Worm (Caenorhabditis elegans): ENCODE data around the gene him-18.
A peak's percentile ranks its signal among the peaks of the same experiment; 100 is the strongest.

The him-18 gene

DNA sequence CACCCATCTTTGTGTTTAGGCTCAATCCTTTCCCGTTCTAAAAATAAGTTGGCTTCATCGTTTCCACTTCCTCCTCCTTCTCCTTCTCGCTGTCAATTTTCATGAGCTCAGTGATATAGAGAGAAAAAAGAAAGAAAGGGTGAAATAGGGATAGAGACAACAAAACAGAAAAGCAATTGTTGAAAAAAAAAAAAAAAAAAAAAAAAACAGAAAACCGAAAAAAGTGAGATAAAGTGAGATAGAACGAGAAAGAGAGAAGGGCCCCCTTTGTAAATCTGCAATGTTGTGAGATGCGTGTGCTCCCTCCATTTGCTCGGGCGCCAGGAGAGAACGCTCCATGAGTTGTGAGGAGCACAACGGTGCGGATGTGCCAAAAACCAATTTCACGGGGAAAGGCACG, 8.9 kb upstream of the him-18 start:
- TF ChIP-seq C34F6.9 (tag; optimal IDR thresholded peaks at IDR 0.05) (peak; percentile 77), lsy-2 (tag; optimal IDR thresholded peaks at IDR 0.05) (peak in 1 of 2 experiments; percentile 35), nhr-77 (tag; optimal IDR thresholded peaks at IDR 0.05) (no peak), F13H6.1 (tag; optimal IDR thresholded peaks at IDR 0.05) (peak; percentile 29), sma-9 (GFP tag; optimal IDR thresholded peaks at IDR 0.05) (peak; percentile 26), sma-9 (tag; optimal IDR thresholded peaks at IDR 0.05) (no peak), nhr-11 (tag; optimal IDR thresholded peaks at IDR 0.05) (no peak), unc-55 (GFP tag; optimal IDR thresholded peaks at IDR 0.05) (peak; percentile 54)

DNA sequence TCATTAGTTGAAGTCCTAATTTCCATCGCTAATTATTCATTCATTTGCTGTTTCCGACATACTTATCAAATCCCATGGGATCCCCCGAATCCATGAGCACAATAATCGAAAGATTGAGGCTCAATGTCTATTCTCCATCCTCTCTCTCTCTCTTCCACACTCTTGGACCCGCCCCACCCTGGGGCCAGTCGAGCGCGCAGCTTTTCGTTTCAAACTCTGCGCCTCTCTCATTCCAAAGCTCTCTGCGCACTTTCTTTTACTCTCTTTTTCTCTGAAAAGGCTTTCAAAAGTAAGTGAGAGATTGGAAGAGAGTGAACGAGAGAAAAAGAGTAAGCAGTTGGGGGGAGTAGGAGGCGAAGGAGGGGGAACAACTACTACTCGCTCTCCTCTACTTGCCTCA, 6.8 kb upstream of the him-18 start, which contains the start of gene acy-1:
acy-1 (plus strand) TSS at position 346 of the 400 bp plus-strand sequence.
- TF ChIP-seq elt-3 (tag; optimal IDR thresholded peaks at IDR 0.05) (no peak), elt-1 (tag; optimal IDR thresholded peaks at IDR 0.05) (no peak), R02D3.7 (tag; optimal IDR thresholded peaks at IDR 0.05) (no peak), nhr-77 (tag; optimal IDR thresholded peaks at IDR 0.05) (no peak), nhr-129 (tag; optimal IDR thresholded peaks at IDR 0.05) (peak; percentile 84), C34F6.9 (tag; optimal IDR thresholded peaks at IDR 0.05) (peak; percentile 95), snpc-4 (tag; optimal IDR thresholded peaks at IDR 0.05) (no peak), peb-1 (tag; optimal IDR thresholded peaks at IDR 0.05) (no peak), unc-62 (GFP tag; optimal IDR thresholded peaks at IDR 0.05) (no peak), ztf-4 (tag; optimal IDR thresholded peaks at IDR 0.05) (peak; percentile 56), lin-39 (tag; optimal IDR thresholded peaks at IDR 0.05) (no peak), gmeb-1 (tag; optimal IDR thresholded peaks at IDR 0.05) (peak; percentile 17), mbf-1 (tag; optimal IDR thresholded peaks at IDR 0.05) (no peak), ztf-11 (tag; optimal IDR thresholded peaks at IDR 0.05) (no peak), ama-1 (optimal IDR thresholded peaks at IDR 0.05) (no peak), skn-1 (tag; optimal IDR thresholded peaks at IDR 0.05) (no peak), nhr-25 (tag; optimal IDR thresholded peaks at IDR 0.05) (no peak), nhr-11 (tag; optimal IDR thresholded peaks at IDR 0.05) (no peak), nhr-23 (tag; optimal IDR thresholded peaks at IDR 0.05) (no peak), unc-55 (GFP tag; optimal IDR thresholded peaks at IDR 0.05) (peak; percentile 95), ceh-16 (tag; optimal IDR thresholded peaks at IDR 0.05) (no peak), mdl-1 (tag; optimal IDR thresholded peaks at IDR 0.05) (peak in 1 of 2 experiments; percentile 34), ZK546.5 (tag; optimal IDR thresholded peaks at IDR 0.05) (no peak), unc-39 (tag; optimal IDR thresholded peaks at IDR 0.05) (no peak), sma-3 (GFP tag; optimal IDR thresholded peaks at IDR 0.05) (no peak), zag-1 (tag; optimal IDR thresholded peaks at IDR 0.05) (peak; percentile 77), dmd-4 (tag; optimal IDR thresholded peaks at IDR 0.05) (no peak), Y55F3AM.14 (GFP tag; optimal IDR thresholded peaks at IDR 0.05) (peak; percentile 27), lin-11 (tag; optimal IDR thresholded peaks at IDR 0.05) (peak; percentile 67), nhr-12 (tag; optimal IDR thresholded peaks at IDR 0.05) (no peak), sma-9 (GFP tag; optimal IDR thresholded peaks at IDR 0.05) (peak; percentile 67), sma-9 (tag; optimal IDR thresholded peaks at IDR 0.05) (no peak), crh-2 (tag; optimal IDR thresholded peaks at IDR 0.05) (peak; percentile 79), alr-1 (tag; optimal IDR thresholded peaks at IDR 0.05) (no peak), blmp-1 (tag; optimal IDR thresholded peaks at IDR 0.05; ENCODE audit: insufficient read depth) (no peak), nhr-237 (tag; optimal IDR thresholded peaks at IDR 0.05) (no peak), nhr-10 (tag; optimal IDR thresholded peaks at IDR 0.05) (no peak), lin-13 (GFP tag; optimal IDR thresholded peaks at IDR 0.05) (peak; percentile 81), egl-27 (tag; optimal IDR thresholded peaks at IDR 0.05) (peak; percentile 47), aly-2 (tag; optimal IDR thresholded peaks at IDR 0.05) (no peak), F13H6.1 (tag; optimal IDR thresholded peaks at IDR 0.05) (peak; percentile 89), ztf-1 (GFP tag; conservative IDR thresholded peaks at IDR 0.05) (no peak), lsy-2 (tag; optimal IDR thresholded peaks at IDR 0.05) (peak; percentile 64 to 87), nhr-6 (tag; optimal IDR thresholded peaks at IDR 0.05) (peak; percentile 45), fos-1 (tag; optimal IDR thresholded peaks at IDR 0.05) (peak; percentile 57), nhr-21 (tag; optimal IDR thresholded peaks at IDR 0.05) (no peak), ceh-82 (tag; optimal IDR thresholded peaks at IDR 0.05) (no peak), mab-5 (tag; optimal IDR thresholded peaks at IDR 0.05) (peak; percentile 88), sem-4 (tag; optimal IDR thresholded peaks at IDR 0.05) (peak; percentile 81)

Measured in whole organism, L2 larva.